Worm (Caenorhabditis elegans): ENCODE results near the gene srbc-34.

Gene srbc-34

DNA sequence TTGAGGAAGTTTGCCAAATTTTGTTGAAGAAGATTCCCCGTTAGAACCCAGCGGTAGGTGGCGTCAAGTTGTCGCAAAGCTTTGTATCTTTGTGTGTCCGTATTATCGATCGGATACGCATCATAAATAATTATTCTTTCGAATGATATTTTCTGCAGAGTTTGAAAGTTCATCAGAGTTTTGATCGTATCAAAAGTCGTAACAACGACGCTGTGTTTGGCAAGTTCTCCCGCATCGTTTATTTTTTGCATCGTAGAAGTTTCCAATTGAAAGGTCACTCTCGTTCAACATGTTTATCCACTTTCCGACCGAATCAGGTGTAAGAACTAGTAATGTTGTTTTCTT, 43.0 kb upstream of the srbc-34 start (continued):
- TF ChIP-seq nhr-10 (tag; optimal IDR thresholded peaks at IDR 0.05) (peak; percentile 7), sdz-12 (GFP tag; optimal IDR thresholded peaks at IDR 0.05) (no peak), spr-3 (GFP tag; optimal IDR thresholded peaks at IDR 0.05) (no peak), ceh-20 (GFP tag; IDR thresholded peaks at IDR 0.05) (no peak), rbr-2 (tag; optimal IDR thresholded peaks at IDR 0.05) (no peak), aly-2 (tag; optimal IDR thresholded peaks at IDR 0.05) (no peak), ceh-32 (tag; optimal IDR thresholded peaks at IDR 0.05; ENCODE audit: poor library complexity) (no peak), fkh-10 (GFP tag; optimal IDR thresholded peaks at IDR 0.05) (no peak), lin-38 (GFP tag; IDR thresholded peaks at IDR 0.05) (peak; percentile 8), fos-1 (tag; optimal IDR thresholded peaks at IDR 0.05) (no peak), ceh-82 (tag; optimal IDR thresholded peaks at IDR 0.05) (no peak), skn-1 (tag; optimal IDR thresholded peaks at IDR 0.05) (no peak), lin-29 (GFP tag; IDR thresholded peaks at IDR 0.05) (no peak), F26F4.8 (GFP tag; conservative IDR thresholded peaks at IDR 0.05) (no peak), daf-12 (tag; optimal IDR thresholded peaks at IDR 0.05) (no peak)

DNA sequence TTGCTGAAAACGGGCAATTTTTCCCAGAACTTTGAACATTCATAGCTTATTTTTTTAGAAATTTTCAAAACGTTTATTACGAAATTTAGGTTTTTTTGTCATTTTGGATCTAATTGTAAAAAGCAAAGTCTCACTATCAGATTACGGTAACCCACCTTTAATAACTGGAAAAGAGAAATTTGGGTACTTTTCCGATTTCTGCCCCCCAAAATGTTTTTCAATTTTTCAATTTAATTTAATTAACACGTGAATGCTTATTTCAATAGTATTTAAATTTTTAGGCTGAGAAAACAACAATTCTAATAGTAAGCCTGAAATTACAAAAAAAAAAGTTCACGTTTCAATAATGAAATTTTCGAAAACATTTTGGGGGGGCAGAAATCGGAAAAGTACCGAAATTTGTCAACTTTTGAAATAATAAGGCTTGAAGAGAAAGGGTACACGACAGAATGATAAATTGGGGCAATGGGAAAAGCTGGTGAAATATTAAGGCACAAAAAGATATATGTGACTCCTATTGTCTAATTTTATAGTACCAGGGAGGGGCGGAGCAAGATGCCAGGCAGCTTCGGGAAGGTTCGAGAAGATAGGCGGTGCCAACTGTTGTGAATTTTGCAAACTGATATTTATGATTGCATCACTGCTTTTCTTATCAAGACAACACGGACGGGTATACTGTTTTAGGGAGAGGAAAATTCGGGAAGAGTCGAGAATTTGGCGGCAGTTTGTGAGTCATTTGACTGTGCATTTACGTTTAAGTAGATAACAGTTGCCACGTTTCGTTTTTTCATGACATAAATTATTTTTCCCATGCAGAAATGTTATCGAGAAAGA, 41.8 kb upstream of the srbc-34 start, which contains the start of gene F19B2.5:
Gene F19B2.5 (minus strand): TSS at position 107 of the 834 bp plus-strand sequence.
- no peak for TF ChIP-seq lin-15B (tag; optimal IDR thresholded peaks at IDR 0.05)
- peak; percentile 69 for TF ChIP-seq hlh-30 (tag; optimal IDR thresholded peaks at IDR 0.05; ENCODE audit: insufficient read depth)
- no peak for TF ChIP-seq Y48G9A.11 (GFP tag; IDR thresholded peaks at IDR 0.05)
- peak; percentile 93 for TF ChIP-seq nhr-102 (tag; optimal IDR thresholded peaks at IDR 0.05)
- no peak for TF ChIP-seq F10B5.3 (tag; optimal IDR thresholded peaks at IDR 0.05)
- TF ChIP-seq egl-43 (GFP tag; IDR thresholded peaks at IDR 0.05), result no peak
- TF ChIP-seq ctbp-1 (GFP tag; IDR thresholded peaks at IDR 0.05), result no peak
- TF ChIP-seq rbr-2 (tag; optimal IDR thresholded peaks at IDR 0.05), result no peak
- TF ChIP-seq daf-8 (GFP tag; IDR thresholded peaks at IDR 0.05), result no peak
- TF ChIP-seq ZK337.2 (GFP tag; IDR thresholded peaks at IDR 0.05), result no peak
- peak; percentile 6 for TF ChIP-seq mep-1 (tag; optimal IDR thresholded peaks at IDR 0.05)
- TF ChIP-seq set-16 (GFP tag; IDR thresholded peaks at IDR 0.05), result no peak; the same call in none of the 2 replicates
- no peak for TF ChIP-seq lin-13 (GFP tag; optimal IDR thresholded peaks at IDR 0.05)
- no peak for TF ChIP-seq sdz-12 (GFP tag; optimal IDR thresholded peaks at IDR 0.05)
- no peak for TF ChIP-seq dmd-8 (GFP tag; IDR thresholded peaks at IDR 0.05)
- no peak for TF ChIP-seq cey-2 (tag; optimal IDR thresholded peaks at IDR 0.05; ENCODE audit: borderline replicate concordance, insufficient read depth)
- TF ChIP-seq arid-1 (GFP tag; conservative IDR thresholded peaks at IDR 0.05), result no peak
- peak; percentile 92 for TF ChIP-seq aha-1 (tag)
- TF ChIP-seq daf-12 (tag; optimal IDR thresholded peaks at IDR 0.05), result no peak
- TF ChIP-seq zag-1 (tag; optimal IDR thresholded peaks at IDR 0.05), result no peak
- TF ChIP-seq vab-7 (GFP tag; IDR thresholded peaks at IDR 0.05), result no peak
- TF ChIP-seq mdt-29 (GFP tag; IDR thresholded peaks at IDR 0.05), result peak; percentile 100
- 0 out of 2 replicates have a peak, but pooled peaks have one; percentile 20 for TF ChIP-seq Y75B8A.6 (GFP tag; IDR thresholded peaks at IDR 0.05)
- no peak for TF ChIP-seq unc-39 (tag; optimal IDR thresholded peaks at IDR 0.05)
- peak; percentile 49 for TF ChIP-seq T20F7.1 (GFP tag; optimal IDR thresholded peaks at IDR 0.05)
- TF ChIP-seq lsy-2 (tag; optimal IDR thresholded peaks at IDR 0.05), result peak in 1 of 2 experiments; percentile 53
- no peak for TF ChIP-seq mxl-2 (GFP tag; conservative IDR thresholded peaks at IDR 0.05)
- no peak for TF ChIP-seq nhr-11 (tag; optimal IDR thresholded peaks at IDR 0.05)
- TF ChIP-seq egl-27 (tag; optimal IDR thresholded peaks at IDR 0.05), result no peak
- TF ChIP-seq nhr-25 (tag; optimal IDR thresholded peaks at IDR 0.05; ENCODE audit: borderline replicate concordance, insufficient read depth), result no peak
- TF ChIP-seq mdl-1 (tag; optimal IDR thresholded peaks at IDR 0.05), result no peak
- TF ChIP-seq lir-3 (tag; optimal IDR thresholded peaks at IDR 0.05), result no peak
- no peak for TF ChIP-seq snpc-4 (tag; optimal IDR thresholded peaks at IDR 0.05)
- TF ChIP-seq lim-7 (GFP tag; IDR thresholded peaks at IDR 0.05), result no peak
- TF ChIP-seq attf-4 (tag; optimal IDR thresholded peaks at IDR 0.05), result no peak
- no peak for TF ChIP-seq fos-1 (tag; optimal IDR thresholded peaks at IDR 0.05)
- TF ChIP-seq lin-1 (GFP tag; IDR thresholded peaks at IDR 0.05), result peak; percentile 62; the same call in 1 of the 2 replicates
- peak; percentile 88 for TF ChIP-seq hlh-11 (tag; optimal IDR thresholded peaks at IDR 0.05)
